Worm (Caenorhabditis elegans): ENCODE measurements around the gene srt-52.

- no peak for TF ChIP-seq T22C8.4 (GFP tag; IDR thresholded peaks at IDR 0.05)
- TF ChIP-seq cog-1 (tag; optimal IDR thresholded peaks at IDR 0.05), result no peak
- no peak for TF ChIP-seq ztf-29 (GFP tag; IDR thresholded peaks at IDR 0.05)
Measured at ce11 chrV:20518-20917, 35.3 kb downstream of the srt-52 start, which contains the start of gene egl-8.

Measured in whole organism, midembryonic.